Fruit fly (Drosophila melanogaster) whole organism, prepupa: Measurements from ENCODE around the gene CG45061.

Experiments used
- Blimp-1 ChIP-seq: fragments of 200-800 bp; sonication (Bioruptor generic); optimal IDR thresholded peaks from 3 replicates; lab custom pipeline; 2017; ENCODE audit warnings: missing biosample characterization, missing genetic modification characterization, mild to moderate bottlenecking, moderate library complexity, missing genetic modification reagents
- CG10631 ChIP-seq: fragments of 200-800 bp; sonication (Bioruptor generic); optimal IDR thresholded peaks from 2 replicates; lab custom pipeline; 2016; ENCODE audit warnings: missing biosample characterization, missing genetic modification characterization
- CG10669 ChIP-seq: fragments of 200-800 bp; sonication (Bioruptor generic); optimal IDR thresholded peaks from 3 replicates; lab custom pipeline; 2018; ENCODE audit warnings: missing biosample characterization, mild to moderate bottlenecking, missing genetic modification characterization, moderate library complexity
- CG11902 ChIP-seq: fragments of 200-800 bp; sonication (Bioruptor generic); optimal IDR thresholded peaks from 3 replicates; lab custom pipeline; 2016; ENCODE audit warnings: missing biosample characterization, missing genetic modification characterization
- CG16779 ChIP-seq: fragments of 200-800 bp; sonication (Bioruptor generic); optimal IDR thresholded peaks from 3 replicates; lab custom pipeline; 2017; ENCODE audit warnings: missing biosample characterization, mild to moderate bottlenecking, missing genetic modification characterization
- CG3032 ChIP-seq: fragments of 200-800 bp; optimal IDR thresholded peaks from 2 replicates; lab custom pipeline; 2019; ENCODE audit warnings: missing biosample characterization, mild to moderate bottlenecking, missing genetic modification characterization, moderate library complexity
- CG31627 ChIP-seq: fragments of 200-800 bp; sonication (Bioruptor generic); optimal IDR thresholded peaks from 3 replicates; lab custom pipeline; 2016; ENCODE audit warnings: missing biosample characterization, missing genetic modification characterization
- CG34406 ChIP-seq: fragments of 200-800 bp; sonication (Bioruptor generic); optimal IDR thresholded peaks from 3 replicates; lab custom pipeline; 2016; ENCODE audit warnings: missing biosample characterization, missing genetic modification characterization
- CG3919 ChIP-seq: fragments of 200-800 bp; sonication (Bioruptor generic); optimal IDR thresholded peaks from 3 replicates; lab custom pipeline; 2016; ENCODE audit warnings: missing biosample characterization, missing genetic modification characterization
- CG4318 ChIP-seq: fragments of 200-800 bp; sonication (Bioruptor generic); optimal IDR thresholded peaks from 3 replicates; lab custom pipeline; 2017; ENCODE audit warnings: missing biosample characterization, mild to moderate bottlenecking, missing genetic modification characterization
- CG6163 ChIP-seq: fragments of 200-800 bp; sonication (Bioruptor generic); IDR thresholded peaks from 3 replicates; pipeline ENCODE4 v1.3.6; 2022; ENCODE audit warnings: missing biosample characterization, missing genetic modification characterization
- CG6808 ChIP-seq: fragments of 200-800 bp; sonication (Bioruptor generic); optimal IDR thresholded peaks from 3 replicates; lab custom pipeline; 2017; ENCODE audit warnings: missing biosample characterization, missing genetic modification characterization, mild to moderate bottlenecking, moderate library complexity, missing genetic modification reagents
- CG6854 ChIP-seq: fragments of 200-800 bp; sonication (Bioruptor generic); optimal IDR thresholded peaks from 2 replicates; lab custom pipeline; 2017; ENCODE audit warnings: missing biosample characterization, mild to moderate bottlenecking, missing genetic modification characterization
- CG7368 ChIP-seq: fragments of 200-800 bp; sonication (Bioruptor generic); optimal IDR thresholded peaks from 3 replicates; lab custom pipeline; 2016; ENCODE audit warnings: missing biosample characterization, missing genetic modification characterization
- CG8319 ChIP-seq: fragments of 200-800 bp; sonication (Bioruptor generic); optimal IDR thresholded peaks from 3 replicates; lab custom pipeline; 2016; ENCODE audit warnings: missing biosample characterization, missing genetic modification characterization
- CG8632 ChIP-seq: fragments of 200-800 bp; sonication (Bioruptor generic); optimal IDR thresholded peaks from 3 replicates; lab custom pipeline; 2016; ENCODE audit warnings: missing biosample characterization, missing genetic modification characterization
- CG9139 ChIP-seq: fragments of 200-800 bp; sonication (Bioruptor generic); optimal IDR thresholded peaks from 3 replicates; lab custom pipeline; 2017; ENCODE audit warnings: missing biosample characterization, mild to moderate bottlenecking, missing genetic modification characterization
- Eip75B ChIP-seq: fragments of 200-800 bp; sonication (Bioruptor generic); optimal IDR thresholded peaks from 3 replicates; lab custom pipeline; 2016; ENCODE audit warnings: missing biosample characterization, missing genetic modification characterization
- Eip93F ChIP-seq: fragments of 200-800 bp; sonication (Bioruptor generic); optimal IDR thresholded peaks from 2 replicates; lab custom pipeline; 2016; ENCODE audit warnings: missing biosample characterization, mild to moderate bottlenecking, missing genetic modification characterization
- Ets21C ChIP-seq: fragments of 200-800 bp; sonication (Bioruptor generic); optimal IDR thresholded peaks from 3 replicates; lab custom pipeline; 2016; ENCODE audit warnings: missing biosample characterization, missing genetic modification characterization
- Ets96B ChIP-seq: fragments of 200-800 bp; optimal IDR thresholded peaks from 2 replicates; lab custom pipeline; 2019; ENCODE audit warnings: missing biosample characterization, mild to moderate bottlenecking, missing genetic modification characterization, moderate library complexity
- Gug ChIP-seq: fragments of 200-800 bp; sonication (Bioruptor generic); IDR thresholded peaks from 2 replicates; pipeline ENCODE4 v1.3.6; 2022; ENCODE audit warnings: missing biosample characterization, missing genetic modification characterization
- Hr4 ChIP-seq: fragments of 200-800 bp; sonication (Bioruptor generic); optimal IDR thresholded peaks from 3 replicates; lab custom pipeline; 2016; ENCODE audit warnings: missing biosample characterization, missing genetic modification characterization
- Lpt ChIP-seq: fragments of 200-800 bp; sonication (Bioruptor generic); optimal IDR thresholded peaks from 3 replicates; lab custom pipeline; 2016; ENCODE audit warnings: missing biosample characterization, missing genetic modification characterization
- Smox ChIP-seq: fragments of 200-800 bp; sonication (Bioruptor generic); optimal IDR thresholded peaks from 3 replicates; lab custom pipeline; 2016; ENCODE audit warnings: missing biosample characterization, missing genetic modification characterization
- Sox102F ChIP-seq: fragments of 200-800 bp; sonication (Bioruptor generic); optimal IDR thresholded peaks from 2 replicates; lab custom pipeline; 2016; ENCODE audit warnings: missing biosample characterization, mild to moderate bottlenecking, missing genetic modification characterization
- Sox14 ChIP-seq: fragments of 200-800 bp; sonication (Bioruptor generic); optimal IDR thresholded peaks from 3 replicates; lab custom pipeline; 2016; ENCODE audit warnings: missing biosample characterization, missing genetic modification characterization
- Sox15 ChIP-seq: fragments of 200-800 bp; sonication (Bioruptor generic); optimal IDR thresholded peaks from 3 replicates; lab custom pipeline; 2016; ENCODE audit warnings: missing biosample characterization, missing genetic modification characterization
- acj6 ChIP-seq: fragments of 200-800 bp; sonication (Bioruptor generic); optimal IDR thresholded peaks from 3 replicates; lab custom pipeline; 2016; ENCODE audit warnings: missing biosample characterization, missing genetic modification characterization
- cyc ChIP-seq: fragments of 200-800 bp; sonication (Bioruptor generic); optimal IDR thresholded peaks from 3 replicates; lab custom pipeline; 2016; ENCODE audit warnings: missing biosample characterization, missing genetic modification characterization
- dac ChIP-seq: fragments of 200-800 bp; sonication (Bioruptor generic); optimal IDR thresholded peaks from 2 replicates; lab custom pipeline; 2017; ENCODE audit warnings: missing biosample characterization, mild to moderate bottlenecking, missing genetic modification characterization
- dsx ChIP-seq: fragments of 200-800 bp; optimal IDR thresholded peaks from 3 replicates; lab custom pipeline; 2019; ENCODE audit warnings: missing biosample characterization, mild to moderate bottlenecking, missing genetic modification characterization, moderate library complexity; ENCODE audit not compliant: poor library complexity, severe bottlenecking
- eg ChIP-seq: fragments of 200-800 bp; sonication (Bioruptor generic); IDR thresholded peaks from 3 replicates; pipeline ENCODE4 v1.3.6; 2022; ENCODE audit warnings: missing biosample characterization, missing genetic modification characterization
- fd85E ChIP-seq: fragments of 200-800 bp; sonication (Bioruptor generic); optimal IDR thresholded peaks from 3 replicates; lab custom pipeline; 2016; ENCODE audit warnings: missing biosample characterization, missing genetic modification characterization
- pdm3 ChIP-seq: fragments of 200-800 bp; sonication (Bioruptor generic); optimal IDR thresholded peaks from 3 replicates; lab custom pipeline; 2016; ENCODE audit warnings: missing biosample characterization, missing genetic modification characterization
- salr ChIP-seq, 2 experiments: fragments of 200-800 bp; sonication (Bioruptor generic); optimal IDR thresholded peaks; 3 replicates each; lab custom pipeline; 2016 to 2018; ENCODE audit warnings: missing biosample characterization in 2 of 2, missing genetic modification characterization in 2 of 2, mild to moderate bottlenecking in 1 of 2
- svp ChIP-seq: fragments of 200-800 bp; sonication (Bioruptor generic); peaks from one replicate; lab custom pipeline; 2016; ENCODE audit warnings: missing biosample characterization, missing genetic modification characterization
- vri ChIP-seq: fragments of 200-800 bp; sonication (Bioruptor generic); optimal IDR thresholded peaks from 3 replicates; lab custom pipeline; 2016; ENCODE audit warnings: missing biosample characterization, mild to moderate bottlenecking, missing genetic modification characterization

Gene CG45061

dm6 chrX:9875948-9876853 is 4.7 kb upstream of the CG45061 start, which contains the start of gene CG15247 (continued):
- no peak for TF ChIP-seq Sox102F (GFP tag; lab: Kevin White, UChicago)
- TF ChIP-seq Sox14 (GFP tag; lab: Kevin White, UChicago), result peak; percentile 14
- TF ChIP-seq cyc (GFP tag; lab: Kevin White, UChicago), result peak; percentile 35
- peak; percentile 65 for TF ChIP-seq Hr4 (GFP tag; lab: Kevin White, UChicago)
- TF ChIP-seq Gug (GFP tag; lab: Robert Waterston, UW), result peak; percentile 22; the same call in 1 of the 2 replicates
- TF ChIP-seq CG4318 (GFP tag; lab: Kevin White, UChicago), result no peak
- no peak for TF ChIP-seq CG34406 (GFP tag; lab: Kevin White, UChicago)
- peak; percentile 14 for TF ChIP-seq acj6 (GFP tag; lab: Kevin White, UChicago)
- no peak for TF ChIP-seq Ets21C
- no peak for TF ChIP-seq CG8632 (GFP tag; lab: Kevin White, UChicago)
- TF ChIP-seq CG6163, result peak; percentile 72; the same call in 2 of the 3 replicates
- no peak for TF ChIP-seq salr (GFP tag; optimal IDR thresholded peaks at IDR 0.05; lab: Kevin White, UChicago)
- TF ChIP-seq dac (GFP tag; lab: Kevin White, UChicago), result no peak
- peak; percentile 21 for TF ChIP-seq pdm3 (GFP tag; lab: Kevin White, UChicago)
- TF ChIP-seq CG3919 (GFP tag; lab: Kevin White, UChicago), result no peak
- no peak for TF ChIP-seq fd85E
- TF ChIP-seq CG11902 (GFP tag; lab: Kevin White, UChicago), result no peak
- TF ChIP-seq Eip75B, result no peak
- no peak for TF ChIP-seq CG7368 (GFP tag; lab: Kevin White, UChicago)
- no peak for TF ChIP-seq CG16779 (tag; lab: Kevin White, UChicago)
- no peak for TF ChIP-seq Lpt
- TF ChIP-seq CG31627 (GFP tag; lab: Kevin White, UChicago), result peak; percentile 32
- peak; percentile 81 for TF ChIP-seq eg (GFP tag; lab: Robert Waterston, UW)
- TF ChIP-seq CG10631 (GFP tag; lab: Kevin White, UChicago), result no peak
- no peak for TF ChIP-seq Blimp-1 (GFP tag; lab: Kevin White, UChicago)
- TF ChIP-seq Ets96B, result no peak
- no peak for TF ChIP-seq CG6854 (GFP tag; lab: Kevin White, UChicago)
- TF ChIP-seq Smox (GFP tag; lab: Kevin White, UChicago), result no peak
- no peak for TF ChIP-seq CG10669 (GFP tag; lab: Kevin White, UChicago)
- no peak for TF ChIP-seq CG3032
- no peak for TF ChIP-seq CG8319 (GFP tag; lab: Kevin White, UChicago)
- TF ChIP-seq CG9139 (GFP tag; lab: Kevin White, UChicago), result no peak
- TF ChIP-seq Sox15, result no peak
- no peak for TF ChIP-seq Eip93F (GFP tag; lab: Kevin White, UChicago)
- TF ChIP-seq CG6808 (GFP tag; lab: Kevin White, UChicago), result no peak
- TF ChIP-seq dsx, result no peak

DNA sequence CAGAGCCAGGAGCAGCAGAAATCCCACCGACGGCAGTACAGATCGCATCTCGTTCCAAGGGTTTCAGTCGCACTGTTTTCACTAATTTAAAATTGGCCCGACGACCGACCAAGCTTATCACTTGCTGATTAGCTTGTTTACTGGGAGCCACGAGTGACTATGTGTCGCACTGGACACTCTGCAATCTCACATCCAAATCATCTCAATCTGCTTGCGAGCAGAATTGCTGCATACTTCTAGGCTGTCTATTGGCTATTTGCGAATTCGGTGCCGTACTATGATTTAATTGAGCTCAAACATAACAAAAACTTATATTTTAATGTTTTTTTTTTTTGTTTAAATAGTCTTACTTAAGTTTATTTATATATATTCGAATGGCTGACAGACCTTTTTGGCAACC is 2.4 kb upstream of the CG45061 start, which contains the start of gene CG32695:
Gene CG32695 (minus strand): TSS at position 141 of the 400 bp plus-strand sequence.
- TF ChIP-seq svp (GFP tag; lab: Kevin White, UChicago) (peak; percentile 86), Hr4 (GFP tag; lab: Kevin White, UChicago) (no peak), vri (GFP tag; lab: Kevin White, UChicago) (no peak), cyc (GFP tag; lab: Kevin White, UChicago) (no peak), pdm3 (GFP tag; lab: Kevin White, UChicago) (no peak), dsx (no peak), CG3032 (no peak), CG10669 (GFP tag; lab: Kevin White, UChicago) (no peak), Sox14 (GFP tag; lab: Kevin White, UChicago) (no peak)
